Worm (Caenorhabditis elegans) whole organism, L3 larva: ENCODE data around the gene clec-58.

Experiments
- R02D3.7 ChIP-seq: fragments of 150-350 bp; optimal IDR thresholded peaks from 2 replicates; lab custom pipeline; 2014; ENCODE audit warnings: missing biosample characterization, missing genetic modification characterization
- aly-2 ChIP-seq: fragments of 150-350 bp; optimal IDR thresholded peaks from 2 replicates; lab custom pipeline; 2014; ENCODE audit warnings: missing biosample characterization, missing genetic modification characterization
- ama-1 ChIP-seq: fragments of 150-350 bp; optimal IDR thresholded peaks from 2 replicates; lab custom pipeline; 2018
- ceh-16 ChIP-seq: sonication (generic microtip); optimal IDR thresholded peaks from 2 replicates; lab custom pipeline; 2017; ENCODE audit warnings: missing biosample characterization, missing genetic modification characterization
- ceh-28 ChIP-seq: fragments of 150-350 bp; optimal IDR thresholded peaks from 2 replicates; lab custom pipeline; 2014; ENCODE audit warnings: missing biosample characterization, missing genetic modification reagents, missing genetic modification characterization
- ceh-82 ChIP-seq: fragments of 150-350 bp; optimal IDR thresholded peaks from 2 replicates; lab custom pipeline; 2014; ENCODE audit warnings: missing biosample characterization, missing genetic modification characterization
- ceh-9 ChIP-seq: sonication (generic microtip); optimal IDR thresholded peaks from 2 replicates; lab custom pipeline; 2018; ENCODE audit warnings: missing biosample characterization, missing genetic modification characterization
- daf-12 ChIP-seq: fragments of 150-350 bp; optimal IDR thresholded peaks from 2 replicates; lab custom pipeline; 2014; ENCODE audit warnings: missing biosample characterization, missing genetic modification reagents, missing genetic modification characterization
- egl-27 ChIP-seq: sonication (generic microtip); optimal IDR thresholded peaks from 4 replicates; lab custom pipeline; 2017; ENCODE audit warnings: missing biosample characterization, missing genetic modification reagents, missing genetic modification characterization
- egl-5 ChIP-seq: fragments of 150-350 bp; optimal IDR thresholded peaks from 2 replicates; lab custom pipeline; 2017; ENCODE audit warnings: missing biosample characterization, missing genetic modification reagents, missing genetic modification characterization, inconsistent platforms
- elt-1 ChIP-seq: fragments of 150-350 bp; optimal IDR thresholded peaks from 2 replicates; lab custom pipeline; 2014; ENCODE audit warnings: missing biosample characterization, missing genetic modification characterization
- elt-2 ChIP-seq: sonication (generic microtip); optimal IDR thresholded peaks from 2 replicates; lab custom pipeline; 2016; ENCODE audit warnings: missing genetic modification reagents, mild to moderate bottlenecking, missing genetic modification characterization, missing compliant biosample characterization
- elt-3 ChIP-seq, 3 experiments: fragments of 150-350 bp in 1 of 3; sonication (generic microtip) in 2 of 3; optimal IDR thresholded peaks; 2 replicates in 2 of 3; 4 replicates in 1 of 3; lab custom pipeline; 2014 to 2017; ENCODE audit warnings: missing biosample characterization in 3 of 3, missing genetic modification characterization in 3 of 3
- eor-1 ChIP-seq, 2 experiments: fragments of 150-350 bp; optimal IDR thresholded peaks; 2 replicates each; lab custom pipeline; 2014 to 2018; ENCODE audit warnings: missing biosample characterization in 2 of 2, missing genetic modification characterization in 2 of 2
- fkh-2 ChIP-seq: fragments of 150-350 bp; optimal IDR thresholded peaks from 2 replicates; lab custom pipeline; 2014; ENCODE audit warnings: missing biosample characterization, missing genetic modification reagents, missing genetic modification characterization
- fos-1 ChIP-seq: fragments of 150-350 bp; optimal IDR thresholded peaks from 2 replicates; lab custom pipeline; 2014; ENCODE audit warnings: missing biosample characterization, missing genetic modification characterization
- hmg-11 ChIP-seq: sonication (generic microtip); optimal IDR thresholded peaks from 2 replicates; lab custom pipeline; 2016; ENCODE audit warnings: missing genetic modification characterization, missing compliant biosample characterization
- jun-1 ChIP-seq: fragments of 150-350 bp; optimal IDR thresholded peaks from 2 replicates; lab custom pipeline; 2014; ENCODE audit warnings: missing biosample characterization, missing genetic modification reagents, missing genetic modification characterization
- lin-15B ChIP-seq: fragments of 150-350 bp; optimal IDR thresholded peaks from 2 replicates; lab custom pipeline; 2014; ENCODE audit warnings: missing biosample characterization, missing genetic modification characterization
- lin-39 ChIP-seq: fragments of 150-350 bp; optimal IDR thresholded peaks from 2 replicates; lab custom pipeline; 2018; ENCODE audit warnings: missing biosample characterization, missing genetic modification reagents, missing genetic modification characterization
- lsy-12 ChIP-seq: sonication (generic microtip); optimal IDR thresholded peaks from 2 replicates; lab custom pipeline; 2016; ENCODE audit warnings: mild to moderate bottlenecking, missing genetic modification characterization, missing compliant biosample characterization
- mdl-1 ChIP-seq: fragments of 150-350 bp; optimal IDR thresholded peaks from 2 replicates; lab custom pipeline; 2014; ENCODE audit warnings: missing biosample characterization, missing genetic modification characterization
- mml-1 ChIP-seq: fragments of 150-350 bp; sonication (generic microtip); optimal IDR thresholded peaks from 3 replicates; lab custom pipeline; 2014; ENCODE audit warnings: missing biosample characterization, missing genetic modification characterization
- nfya-1 ChIP-seq: sonication (generic microtip); optimal IDR thresholded peaks from 2 replicates; lab custom pipeline; 2017; ENCODE audit warnings: missing genetic modification characterization, mild to moderate bottlenecking, missing compliant biosample characterization, antibody characterized with exemption, moderate library complexity; ENCODE audit not compliant: insufficient read depth
- nhr-11 ChIP-seq: fragments of 150-350 bp; optimal IDR thresholded peaks from 2 replicates; lab custom pipeline; 2014; ENCODE audit warnings: missing biosample characterization, missing genetic modification characterization
- nhr-12 ChIP-seq: fragments of 150-350 bp; optimal IDR thresholded peaks from 2 replicates; lab custom pipeline; 2014; ENCODE audit warnings: missing biosample characterization, missing genetic modification characterization
- nhr-23 ChIP-seq: fragments of 150-350 bp; optimal IDR thresholded peaks from 2 replicates; lab custom pipeline; 2014; ENCODE audit warnings: missing biosample characterization, missing genetic modification reagents, missing genetic modification characterization
- nhr-237 ChIP-seq: fragments of 150-350 bp; optimal IDR thresholded peaks from 2 replicates; lab custom pipeline; 2014; ENCODE audit warnings: missing biosample characterization, missing genetic modification characterization
- nhr-25 ChIP-seq: sonication (generic microtip); optimal IDR thresholded peaks from 2 replicates; lab custom pipeline; 2017; ENCODE audit warnings: missing biosample characterization, missing genetic modification characterization
- nhr-28 ChIP-seq: fragments of 150-350 bp; optimal IDR thresholded peaks from 2 replicates; lab custom pipeline; 2014; ENCODE audit warnings: missing biosample characterization, missing genetic modification characterization
- nhr-67 ChIP-seq: fragments of 150-350 bp; optimal IDR thresholded peaks from 2 replicates; lab custom pipeline; 2014; ENCODE audit warnings: missing biosample characterization, missing genetic modification characterization
- nhr-76 ChIP-seq: fragments of 150-350 bp; sonication (generic microtip); optimal IDR thresholded peaks from 5 replicates; lab custom pipeline; 2014; ENCODE audit warnings: missing biosample characterization, missing genetic modification characterization
- nhr-77 ChIP-seq: fragments of 150-350 bp; optimal IDR thresholded peaks from 2 replicates; lab custom pipeline; 2014; ENCODE audit warnings: missing biosample characterization, missing genetic modification characterization
- pha-4 ChIP-seq: fragments of 150-350 bp; optimal IDR thresholded peaks from 2 replicates; lab custom pipeline; 2014; ENCODE audit warnings: missing biosample characterization, missing genetic modification reagents, missing genetic modification characterization
- pqm-1 ChIP-seq: fragments of 150-350 bp; optimal IDR thresholded peaks from 2 replicates; lab custom pipeline; 2017; ENCODE audit warnings: missing biosample characterization, missing genetic modification characterization, inconsistent platforms
- sea-2 ChIP-seq: fragments of 150-350 bp; sonication (generic microtip); optimal IDR thresholded peaks from 4 replicates; lab custom pipeline; 2014; ENCODE audit warnings: missing biosample characterization, missing genetic modification reagents, missing genetic modification characterization
- skn-1 ChIP-seq: fragments of 150-350 bp; optimal IDR thresholded peaks from 2 replicates; lab custom pipeline; 2014; ENCODE audit warnings: missing biosample characterization, missing genetic modification characterization
- snpc-4 ChIP-seq: fragments of 150-350 bp; optimal IDR thresholded peaks from 2 replicates; lab custom pipeline; 2014; ENCODE audit warnings: missing biosample characterization, missing genetic modification characterization
- tbx-2 ChIP-seq: sonication (generic microtip); optimal IDR thresholded peaks from 2 replicates; lab custom pipeline; 2016; ENCODE audit warnings: mild to moderate bottlenecking, missing genetic modification characterization, missing compliant biosample characterization
- unc-39 ChIP-seq: sonication (generic microtip); optimal IDR thresholded peaks from 4 replicates; lab custom pipeline; 2017; ENCODE audit warnings: missing biosample characterization, missing genetic modification characterization
- unc-62 ChIP-seq: fragments of 150-350 bp; sonication (generic microtip); optimal IDR thresholded peaks from 4 replicates; lab custom pipeline; 2014; ENCODE audit warnings: missing biosample characterization, missing genetic modification reagents, missing genetic modification characterization
- zag-1 ChIP-seq: fragments of 150-350 bp; optimal IDR thresholded peaks from 2 replicates; lab custom pipeline; 2014; ENCODE audit warnings: missing biosample characterization, missing genetic modification characterization
- ztf-11 ChIP-seq: fragments of 150-350 bp; optimal IDR thresholded peaks from 2 replicates; lab custom pipeline; 2014; ENCODE audit warnings: missing biosample characterization, missing genetic modification characterization
- ztf-4 ChIP-seq: fragments of 150-350 bp; optimal IDR thresholded peaks from 2 replicates; lab custom pipeline; 2014; ENCODE audit warnings: missing biosample characterization, missing genetic modification characterization

clec-58 gene

ce11 chrII:10505949-10506348 is 30.0 kb upstream of the clec-58 start:
- TF ChIP-seq nhr-237 (tag; lab: Kevin White, UChicago) (no peak), elt-3 (tag; optimal IDR thresholded peaks at IDR 0.05; lab: Kevin White, UChicago) (no peak), ceh-9 (tag; lab: Kevin White, UChicago) (no peak), skn-1 (no peak), lin-39 (no peak), nhr-23 (tag; lab: Kevin White, UChicago) (peak; percentile 46), ceh-82 (no peak), mdl-1 (tag; lab: Kevin White, UChicago) (no peak), nhr-28 (tag; lab: Kevin White, UChicago) (no peak), nfya-1 (tag; lab: Kevin White, UChicago) (no peak), nhr-25 (tag; lab: Kevin White, UChicago) (peak; percentile 73), pqm-1 (tag; lab: Kevin White, UChicago) (no peak), ceh-28 (tag; lab: Kevin White, UChicago) (no peak), lin-15B (tag; lab: Kevin White, UChicago) (no peak), nhr-67 (no peak), egl-27 (tag; lab: Kevin White, UChicago) (no peak)

ce11 chrII:10504729-10505128 is 28.8 kb upstream of the clec-58 start:
- no peak for TF ChIP-seq R02D3.7 (tag; lab: Kevin White, UChicago)
- TF ChIP-seq elt-3 (tag; optimal IDR thresholded peaks at IDR 0.05; lab: Kevin White, UChicago): no peak
- no peak for TF ChIP-seq mml-1 (tag; lab: Kevin White, UChicago)
- TF ChIP-seq ztf-11 (tag; lab: Kevin White, UChicago): no peak
- TF ChIP-seq jun-1 (tag; lab: Kevin White, UChicago): peak; percentile 35
- peak; percentile 58 for TF ChIP-seq nhr-23 (tag; lab: Kevin White, UChicago)
- TF ChIP-seq pha-4 (tag; lab: Kevin White, UChicago): peak; percentile 89
- no peak for TF ChIP-seq fos-1
- no peak for TF ChIP-seq hmg-11 (tag; lab: Kevin White, UChicago)
- no peak for TF ChIP-seq sea-2 (GFP tag; lab: Kevin White, UChicago)
- TF ChIP-seq nfya-1 (tag; lab: Kevin White, UChicago): peak; percentile 1
- peak; percentile 46 for TF ChIP-seq nhr-25 (tag; lab: Kevin White, UChicago)
- peak; percentile 20 for TF ChIP-seq lin-39
- no peak for TF ChIP-seq unc-39 (tag; lab: Kevin White, UChicago)

- TF ChIP-seq egl-27 (tag; lab: Kevin White, UChicago): no peak
- peak; percentile 62 for TF ChIP-seq jun-1 (tag; lab: Kevin White, UChicago)
- peak; percentile 53 for TF ChIP-seq R02D3.7 (tag; lab: Kevin White, UChicago)
- peak in 2 of 3 experiments; percentile 18 to 35 for TF ChIP-seq elt-3 (tag; optimal IDR thresholded peaks at IDR 0.05; lab: Kevin White, UChicago)
- no peak for TF ChIP-seq daf-12 (tag; lab: Kevin White, UChicago)
- TF ChIP-seq fkh-2: no peak
- TF ChIP-seq tbx-2 (tag; lab: Kevin White, UChicago): peak; percentile 88
- TF ChIP-seq ceh-16 (tag; lab: Kevin White, UChicago): no peak
- TF ChIP-seq pha-4 (tag; lab: Kevin White, UChicago): peak; percentile 92
- TF ChIP-seq nhr-25 (tag; lab: Kevin White, UChicago): peak; percentile 77
- no peak for TF ChIP-seq nhr-237 (tag; lab: Kevin White, UChicago)
- TF ChIP-seq zag-1: peak; percentile 57
- TF ChIP-seq ceh-82: peak; percentile 43
- TF ChIP-seq elt-1 (tag; lab: Kevin White, UChicago): peak; percentile 56
- peak; percentile 80 for TF ChIP-seq elt-2 (tag; lab: Kevin White, UChicago)
- TF ChIP-seq nfya-1 (tag; lab: Kevin White, UChicago): peak; percentile 90
- no peak for TF ChIP-seq ztf-11 (tag; lab: Kevin White, UChicago)
- TF ChIP-seq ztf-4 (tag; lab: Kevin White, UChicago): no peak
- peak; percentile 47 for TF ChIP-seq nhr-77
- peak; percentile 8 for TF ChIP-seq pqm-1 (tag; lab: Kevin White, UChicago)
- TF ChIP-seq ceh-9 (tag; lab: Kevin White, UChicago): no peak
- TF ChIP-seq nhr-76 (tag; lab: Kevin White, UChicago): no peak
- TF ChIP-seq snpc-4 (tag; lab: Kevin White, UChicago): peak; percentile 33
- peak; percentile 99 for TF ChIP-seq hmg-11 (tag; lab: Kevin White, UChicago)
- peak; percentile 92 for TF ChIP-seq lsy-12 (tag; lab: Kevin White, UChicago)
- TF ChIP-seq aly-2 (tag; lab: Kevin White, UChicago): no peak
- TF ChIP-seq lin-15B (tag; lab: Kevin White, UChicago): peak; percentile 64
- TF ChIP-seq skn-1: peak; percentile 61
- no peak for TF ChIP-seq mml-1 (tag; lab: Kevin White, UChicago)
- TF ChIP-seq nhr-11 (tag; lab: Kevin White, UChicago): peak; percentile 87
- TF ChIP-seq sea-2 (GFP tag; lab: Kevin White, UChicago): peak; percentile 39
- peak; percentile 70 for TF ChIP-seq mdl-1 (tag; lab: Kevin White, UChicago)
- no peak for TF ChIP-seq nhr-12 (tag; lab: Kevin White, UChicago)
- peak; percentile 84 for TF ChIP-seq ceh-28 (tag; lab: Kevin White, UChicago)
- no peak for TF ChIP-seq nhr-28 (tag; lab: Kevin White, UChicago)
- peak; percentile 85 for TF ChIP-seq egl-5
- peak; percentile 83 for TF ChIP-seq unc-62 (GFP tag; lab: Kevin White, UChicago)
- peak; percentile 67 for TF ChIP-seq ama-1
- TF ChIP-seq eor-1 (tag; optimal IDR thresholded peaks at IDR 0.05; lab: Kevin White, UChicago): no peak
- TF ChIP-seq lin-39: peak; percentile 96
- peak; percentile 91 for TF ChIP-seq nhr-23 (tag; lab: Kevin White, UChicago)
- TF ChIP-seq unc-39 (tag; lab: Kevin White, UChicago): no peak
- TF ChIP-seq nhr-67: peak; percentile 3
Observed at ce11 chrII:10502491-10503063, 26.6 kb upstream of the clec-58 start, which contains the start of gene myrf-1. TSS of gene myrf-1 (minus strand) at chrII:10502541.
